Worm (Caenorhabditis elegans): ENCODE measurements around the gene fip-3.

fip-3 gene

DNA sequence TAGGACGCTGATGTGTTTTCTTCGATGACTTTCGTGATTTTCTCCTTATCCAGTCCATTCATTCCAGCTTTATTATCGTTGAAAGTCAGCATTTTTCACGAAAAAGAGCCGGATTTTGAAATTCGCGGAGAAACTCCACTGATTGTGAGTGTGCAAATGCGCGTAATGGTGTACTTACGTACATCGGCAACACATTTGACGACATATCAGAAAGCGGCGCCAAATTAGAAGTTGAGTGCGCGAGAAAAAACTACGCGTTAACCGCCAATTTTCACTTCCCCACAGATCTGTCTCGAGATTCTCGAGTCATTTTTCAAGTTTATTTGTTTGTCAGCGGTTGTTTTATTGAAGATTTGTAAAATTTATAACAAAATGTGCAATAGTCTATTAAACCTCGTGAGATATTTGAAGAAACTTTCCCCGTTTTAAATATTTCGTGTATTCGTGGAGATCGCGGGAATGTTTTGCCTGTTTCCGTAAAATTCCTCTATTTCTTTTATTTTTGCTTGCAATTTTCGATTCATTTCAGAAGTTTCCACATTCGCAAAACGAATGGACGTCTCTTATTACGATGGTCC, 39.2 kb upstream of the fip-3 start, which contains the start of the genes polk-1 and gpr-1:
TSS of gene polk-1 (minus strand) at position 186 of the 578 bp plus-strand sequence.
TSS of gene gpr-1 (plus strand) at position 528 of the 578 bp plus-strand sequence.
- TF ChIP-seq F55B11.4 (tag; optimal IDR thresholded peaks at IDR 0.05; ENCODE audit: borderline replicate concordance, insufficient read depth) (no peak), cebp-1 (GFP tag; IDR thresholded peaks at IDR 0.05) (no peak), cebp-1 (tag; optimal IDR thresholded peaks at IDR 0.05) (no peak), dpl-1 (GFP tag; optimal IDR thresholded peaks at IDR 0.05) (peak; percentile 60), lsl-1 (GFP tag; optimal IDR thresholded peaks at IDR 0.05) (peak; percentile 61), ceh-91 (GFP tag; IDR thresholded peaks at IDR 0.05) (peak; percentile 74), snpc-3.4 (tag; optimal IDR thresholded peaks at IDR 0.05) (peak; percentile 63), let-607 (tag; optimal IDR thresholded peaks at IDR 0.05) (no peak), ama-1 (optimal IDR thresholded peaks at IDR 0.05) (no peak), ama-1 (GFP tag; optimal IDR thresholded peaks at IDR 0.05) (no peak), F57A8.1 (GFP tag; optimal IDR thresholded peaks at IDR 0.05) (no peak), nhr-27 (tag; optimal IDR thresholded peaks at IDR 0.05) (no peak), Y67H2A.10 (GFP tag; conservative IDR thresholded peaks at IDR 0.05) (no peak), tbp1 (GFP tag; optimal IDR thresholded peaks at IDR 0.05) (peak; percentile 10), mel-28 (tag; optimal IDR thresholded peaks at IDR 0.05; ENCODE audit: borderline replicate concordance) (no peak), ztf-6 (GFP tag; IDR thresholded peaks at IDR 0.05) (no peak), mes-4 (tag; optimal IDR thresholded peaks at IDR 0.05) (no peak), mcd-1 (GFP tag; IDR thresholded peaks at IDR 0.05) (peak; percentile 57), hsf-1 (GFP tag; IDR thresholded peaks at IDR 0.05) (peak; percentile 78), madf-3 (GFP tag; IDR thresholded peaks at IDR 0.05) (peak; percentile 81), pbrm-1 (GFP tag; IDR thresholded peaks at IDR 0.05) (no peak), madf-8 (GFP tag; conservative IDR thresholded peaks at IDR 0.05) (peak; percentile 87), nhr-90 (tag; optimal IDR thresholded peaks at IDR 0.05) (no peak), nhr-120 (GFP tag; IDR thresholded peaks at IDR 0.05) (no peak), F33H1.4 (GFP tag; IDR thresholded peaks at IDR 0.05) (peak; percentile 69), nhr-179 (tag; optimal IDR thresholded peaks at IDR 0.05) (no peak), lin-35 (GFP tag; optimal IDR thresholded peaks at IDR 0.05) (peak in 1 of 3 experiments; percentile 65), D2030.7 (GFP tag; IDR thresholded peaks at IDR 0.05) (peak; percentile 76), lag-1 (GFP tag; IDR thresholded peaks at IDR 0.05) (no peak), ccch-3 (GFP tag; optimal IDR thresholded peaks at IDR 0.05) (no peak), madf-6 (GFP tag; IDR thresholded peaks at IDR 0.05) (peak; percentile 95), ets-4 (GFP tag; optimal IDR thresholded peaks at IDR 0.05) (no peak), dox-1 (GFP tag; IDR thresholded peaks at IDR 0.05) (peak; percentile 74), attf-3 (GFP tag; conservative IDR thresholded peaks at IDR 0.05) (peak; percentile 53; the same call in 1 of the 2 replicates), K12H6.12 (tag; optimal IDR thresholded peaks at IDR 0.05) (no peak), nhr-80 (tag; optimal IDR thresholded peaks at IDR 0.05) (no peak), ztf-18 (tag; optimal IDR thresholded peaks at IDR 0.05) (no peak), zfh-2 (GFP tag; conservative IDR thresholded peaks at IDR 0.05) (no peak), xnd-1 (tag; optimal IDR thresholded peaks at IDR 0.05) (peak; percentile 70), chd-7 (tag; optimal IDR thresholded peaks at IDR 0.05) (no peak), gei-17 (GFP tag; optimal IDR thresholded peaks at IDR 0.05) (no peak), sea-2 (GFP tag; IDR thresholded peaks at IDR 0.05) (no peak), hmg-20 (GFP tag; IDR thresholded peaks at IDR 0.05) (no peak), cebp-2 (GFP tag; IDR thresholded peaks at IDR 0.05) (no peak), ceh-100 (GFP tag; IDR thresholded peaks at IDR 0.05) (no peak), Y53F4B.3 (GFP tag; IDR thresholded peaks at IDR 0.05) (no peak), Y79H2A.3 (GFP tag; conservative IDR thresholded peaks at IDR 0.05) (peak; percentile 59; the same call in 1 of the 2 replicates), lin-54 (GFP tag; optimal IDR thresholded peaks at IDR 0.05) (peak; percentile 59), T26A5.8 (tag; optimal IDR thresholded peaks at IDR 0.05) (no peak)

All from whole organism, young adult.